Fruit fly (Drosophila melanogaster) whole organism, wandering third instar larva: ENCODE results near the gene CG31176.

Experiments
- Abd-B ChIP-seq: fragments of >200 bp; optimal IDR thresholded peaks from 2 replicates; lab custom pipeline; 2017; ENCODE audit warnings: missing biosample characterization, missing genetic modification characterization
- CrebA ChIP-seq: fragments of 200-800 bp; sonication (Bioruptor generic); optimal IDR thresholded peaks from 2 replicates; lab custom pipeline; 2016; ENCODE audit warnings: missing biosample characterization, mild to moderate bottlenecking, missing genetic modification characterization, borderline replicate concordance
- HLH106 ChIP-seq: fragments of 200-800 bp; optimal IDR thresholded peaks from 3 replicates; lab custom pipeline; 2019; ENCODE audit warnings: missing biosample characterization, mild to moderate bottlenecking, missing genetic modification characterization, moderate library complexity
- Hr78 ChIP-seq: fragments of >200 bp; optimal IDR thresholded peaks from 2 replicates; lab custom pipeline; 2017; ENCODE audit warnings: missing biosample characterization, missing genetic modification characterization
- OdsH ChIP-seq: fragments of 200-800 bp; sonication (Bioruptor generic); optimal IDR thresholded peaks from 2 replicates; lab custom pipeline; 2016; ENCODE audit warnings: missing biosample characterization, mild to moderate bottlenecking, missing genetic modification characterization
- Rel ChIP-seq, 2 experiments: fragments of 200-800 bp; sonication (Bioruptor generic) in 1 of 2; optimal IDR thresholded peaks; 2 replicates in 1 of 2; 3 replicates in 1 of 2; lab custom pipeline; 2016 to 2019; ENCODE audit warnings: mild to moderate bottlenecking in 2 of 2, missing biosample characterization in 2 of 2, missing genetic modification characterization in 2 of 2, moderate library complexity in 1 of 2
- brk ChIP-seq: fragments of 200-800 bp; sonication (Bioruptor generic); optimal IDR thresholded peaks from 2 replicates; lab custom pipeline; 2016; ENCODE audit warnings: missing biosample characterization, mild to moderate bottlenecking, missing genetic modification characterization
- psq ChIP-seq: fragments of 200-800 bp; sonication (Bioruptor generic); optimal IDR thresholded peaks from 3 replicates; lab custom pipeline; 2017; ENCODE audit warnings: missing biosample characterization, mild to moderate bottlenecking, missing genetic modification characterization, moderate library complexity
- sage ChIP-seq: fragments of 200-800 bp; sonication (Bioruptor generic); optimal IDR thresholded peaks from 2 replicates; lab custom pipeline; 2016; ENCODE audit warnings: missing biosample characterization, mild to moderate bottlenecking, missing genetic modification characterization
- usp ChIP-seq: fragments of >200 bp; optimal IDR thresholded peaks from 2 replicates; lab custom pipeline; 2017; ENCODE audit warnings: missing biosample characterization, missing genetic modification characterization

- TF ChIP-seq usp (GFP tag; lab: Kevin White, UChicago): no peak
- TF ChIP-seq CrebA (GFP tag; lab: Kevin White, UChicago): no peak
- no peak for TF ChIP-seq Hr78 (GFP tag; lab: Kevin White, UChicago)
- TF ChIP-seq Abd-B (GFP tag; lab: Kevin White, UChicago): no peak
- TF ChIP-seq sage (GFP tag; lab: Kevin White, UChicago): no peak
- peak; percentile 3 for TF ChIP-seq psq
- no peak for TF ChIP-seq Rel (GFP tag; optimal IDR thresholded peaks at IDR 0.05; lab: Kevin White, UChicago)
- no peak for TF ChIP-seq Rel (tag; optimal IDR thresholded peaks at IDR 0.05; lab: Kevin White, UChicago)
- no peak for TF ChIP-seq brk (GFP tag; lab: Kevin White, UChicago)
- TF ChIP-seq OdsH (GFP tag; lab: Kevin White, UChicago): peak; percentile 31
- TF ChIP-seq HLH106: no peak
These were observed 91.2 kb downstream of the CG31176 start for dm6 chr3R:21628213-21628800.
